Fruit fly (Drosophila melanogaster) whole organism, embryonic: ENCODE measurements around the gene CG6527.
A peak's percentile ranks its signal among the peaks of the same experiment; 100 is the strongest.

Experiments used
- CG10209 ChIP-seq: fragments of 200-800 bp; sonication (Bioruptor generic); optimal IDR thresholded peaks from 3 replicates; lab custom pipeline; 2017; ENCODE audit warnings: missing biosample characterization, mild to moderate bottlenecking, missing genetic modification characterization, missing genetic modification reagents
- CG10543 ChIP-seq: fragments of 200-800 bp; sonication (Bioruptor generic); optimal IDR thresholded peaks from 3 replicates; lab custom pipeline; 2017; ENCODE audit warnings: missing biosample characterization, mild to moderate bottlenecking, missing genetic modification characterization, moderate library complexity
- CG11560 ChIP-seq: fragments of 200-800 bp; sonication (Bioruptor generic); IDR thresholded peaks from 3 replicates; pipeline ENCODE4 v1.3.6; 2022; ENCODE audit warnings: missing biosample characterization, missing genetic modification characterization
- CG14050 ChIP-seq: fragments of 200-800 bp; sonication (Bioruptor generic); IDR thresholded peaks from 3 replicates; pipeline ENCODE4 v1.3.6; 2022; ENCODE audit warnings: missing biosample characterization, missing genetic modification characterization
- CG15514 ChIP-seq: fragments of 200-800 bp; sonication (Bioruptor generic); optimal IDR thresholded peaks from 3 replicates; lab custom pipeline; 2017; ENCODE audit warnings: missing biosample characterization, missing genetic modification characterization, mild to moderate bottlenecking, moderate library complexity, missing genetic modification reagents
- CG1603 ChIP-seq: fragments of 200-800 bp; sonication (Bioruptor generic); optimal IDR thresholded peaks from 2 replicates; lab custom pipeline; 2019; ENCODE audit warnings: missing biosample characterization, mild to moderate bottlenecking, missing genetic modification characterization, moderate library complexity
- CG18619 ChIP-seq: fragments of 200-800 bp; sonication (Bioruptor generic); optimal IDR thresholded peaks from 3 replicates; lab custom pipeline; 2017; ENCODE audit warnings: missing biosample characterization, mild to moderate bottlenecking, missing genetic modification characterization
- CG5953 ChIP-seq: fragments of 200-800 bp; sonication (Bioruptor generic); IDR thresholded peaks from 2 replicates; pipeline ENCODE4 v1.3.6; 2022; ENCODE audit warnings: missing biosample characterization, missing genetic modification characterization
- CG6791 ChIP-seq: fragments of 200-800 bp; sonication (Bioruptor generic); IDR thresholded peaks from 3 replicates; pipeline ENCODE4 v1.3.6; 2022; ENCODE audit warnings: missing biosample characterization, missing genetic modification characterization; ENCODE audit not compliant: partially characterized antibody
- CG7556 ChIP-seq: fragments of 200-800 bp; sonication (Bioruptor generic); optimal IDR thresholded peaks from 2 replicates; lab custom pipeline; 2017; ENCODE audit warnings: missing biosample characterization, mild to moderate bottlenecking, missing genetic modification characterization
- CG9817 ChIP-seq: fragments of 200-800 bp; sonication (Bioruptor generic); optimal IDR thresholded peaks from 2 replicates; lab custom pipeline; 2018; ENCODE audit warnings: missing biosample characterization, mild to moderate bottlenecking, missing genetic modification characterization, moderate library complexity
- CG9876 ChIP-seq: fragments of 200-800 bp; sonication (Bioruptor generic); optimal IDR thresholded peaks from 2 replicates; lab custom pipeline; 2016; ENCODE audit warnings: missing biosample characterization, missing genetic modification characterization
- D19B ChIP-seq: fragments of 200-800 bp; sonication (Bioruptor generic); optimal IDR thresholded peaks from 2 replicates; lab custom pipeline; 2017; ENCODE audit warnings: missing biosample characterization, mild to moderate bottlenecking, missing genetic modification characterization
- Dek ChIP-seq: fragments of 200-800 bp; sonication (Bioruptor generic); optimal IDR thresholded peaks from 3 replicates; lab custom pipeline; 2019; ENCODE audit warnings: missing biosample characterization, mild to moderate bottlenecking, missing genetic modification characterization, moderate library complexity
- Dfd ChIP-seq, 2 experiments: fragments of >200 bp; optimal IDR thresholded peaks; 2 replicates each; lab custom pipeline; 2017; ENCODE audit warnings: missing biosample characterization in 2 of 2, missing genetic modification characterization in 2 of 2
- ERR ChIP-seq: fragments of 200-800 bp; sonication (Bioruptor generic); optimal IDR thresholded peaks from 2 replicates; lab custom pipeline; 2016; ENCODE audit warnings: missing biosample characterization, missing genetic modification characterization
- H2.0 ChIP-seq: fragments of 200-800 bp; sonication (Bioruptor generic); IDR thresholded peaks from 2 replicates; pipeline ENCODE4 v1.3.6; 2022; ENCODE audit warnings: missing biosample characterization, missing genetic modification characterization
- HLH3B ChIP-seq: fragments of 200-800 bp; sonication (Bioruptor generic); IDR thresholded peaks from 2 replicates; pipeline ENCODE4 v1.3.6; 2022; ENCODE audit warnings: missing biosample characterization, missing genetic modification characterization
- Hand ChIP-seq: fragments of 200-800 bp; sonication (Bioruptor generic); optimal IDR thresholded peaks from 2 replicates; lab custom pipeline; 2017; ENCODE audit warnings: mild to moderate bottlenecking, missing biosample characterization, missing genetic modification reagents, missing genetic modification characterization
- Kr ChIP-seq: fragments of 200-800 bp; sonication (Bioruptor generic); optimal IDR thresholded peaks from 2 replicates; lab custom pipeline; 2017; ENCODE audit warnings: missing biosample characterization, mild to moderate bottlenecking, missing genetic modification characterization
- Lhr ChIP-seq: fragments of 200-800 bp; sonication (Bioruptor generic); optimal IDR thresholded peaks from 3 replicates; lab custom pipeline; 2017; ENCODE audit warnings: mild to moderate bottlenecking, missing biosample characterization, missing genetic modification reagents, missing genetic modification characterization
- Lpt ChIP-seq: fragments of >200 bp; optimal IDR thresholded peaks from 2 replicates; lab custom pipeline; 2018; ENCODE audit warnings: missing biosample characterization, missing genetic modification characterization
- MBD-R2 ChIP-seq: fragments of 200-800 bp; sonication (Bioruptor generic); IDR thresholded peaks from 2 replicates; pipeline ENCODE4 v1.3.6; 2022; ENCODE audit warnings: missing biosample characterization, missing genetic modification characterization
- Nf-YA ChIP-seq: fragments of 200-800 bp; sonication (Bioruptor generic); IDR thresholded peaks from 2 replicates; pipeline ENCODE4 v1.3.6; 2022; ENCODE audit warnings: missing biosample characterization, missing genetic modification characterization
- Pdp1 ChIP-seq, 2 experiments: fragments of 200-800 bp; sonication (Bioruptor generic); optimal IDR thresholded peaks; 3 replicates each; lab custom pipeline; 2016; ENCODE audit warnings: missing biosample characterization in 2 of 2, missing genetic modification characterization in 2 of 2, mild to moderate bottlenecking in 1 of 2, moderate library complexity in 1 of 2
- Usf ChIP-seq: fragments of 200-800 bp; sonication (Bioruptor generic); optimal IDR thresholded peaks from 2 replicates; lab custom pipeline; 2017; ENCODE audit warnings: missing genotype, missing biosample characterization, missing genetic modification characterization
- dmrt99B ChIP-seq: fragments of 200-800 bp; sonication (Bioruptor generic); optimal IDR thresholded peaks from 2 replicates; lab custom pipeline; 2018; ENCODE audit warnings: missing biosample characterization, mild to moderate bottlenecking, missing genetic modification characterization, moderate library complexity
- fd102C ChIP-seq: fragments of 200-800 bp; sonication (Bioruptor generic); optimal IDR thresholded peaks from 2 replicates; lab custom pipeline; 2018; ENCODE audit warnings: missing biosample characterization, mild to moderate bottlenecking, missing genetic modification characterization, moderate library complexity
- insv ChIP-seq, 2 experiments: fragments of 200-800 bp; sonication (Bioruptor generic); optimal IDR thresholded peaks; 3 replicates each; lab custom pipeline; 2016 to 2018; ENCODE audit warnings: missing biosample characterization in 2 of 2, missing genetic modification characterization in 2 of 2
- kni ChIP-seq: fragments of 200-800 bp; sonication (Bioruptor generic); optimal IDR thresholded peaks from 3 replicates; lab custom pipeline; 2017; ENCODE audit warnings: mild to moderate bottlenecking, missing biosample characterization, missing genetic modification reagents, missing genetic modification characterization
- lab ChIP-seq: fragments of 200-800 bp; sonication (Bioruptor generic); optimal IDR thresholded peaks from 3 replicates; lab custom pipeline; 2017; ENCODE audit warnings: missing biosample characterization, missing genetic modification characterization, mild to moderate bottlenecking, moderate library complexity, missing genetic modification reagents
- nmo ChIP-seq: fragments of 200-800 bp; sonication (Bioruptor generic); optimal IDR thresholded peaks from 2 replicates; lab custom pipeline; 2018; ENCODE audit warnings: missing biosample characterization, mild to moderate bottlenecking, missing genetic modification characterization, moderate library complexity
- odd ChIP-seq: fragments of 200-800 bp; sonication (Bioruptor generic); optimal IDR thresholded peaks from 2 replicates; lab custom pipeline; 2017; ENCODE audit warnings: missing biosample characterization, mild to moderate bottlenecking, missing genetic modification characterization
- pita ChIP-seq: fragments of 200-800 bp; sonication (Bioruptor generic); optimal IDR thresholded peaks from 2 replicates; lab custom pipeline; 2017; ENCODE audit warnings: missing biosample characterization, mild to moderate bottlenecking, missing genetic modification characterization
- sisA ChIP-seq: fragments of 200-800 bp; sonication (Bioruptor generic); IDR thresholded peaks from 2 replicates; pipeline ENCODE4 v1.3.6; 2022; ENCODE audit warnings: missing biosample characterization, missing genetic modification characterization
- stwl ChIP-seq: fragments of 200-800 bp; sonication (Bioruptor generic); optimal IDR thresholded peaks from 3 replicates; lab custom pipeline; 2018; ENCODE audit warnings: missing biosample characterization, mild to moderate bottlenecking, missing genetic modification characterization, moderate library complexity
- sug ChIP-seq: fragments of 200-800 bp; optimal IDR thresholded peaks from 2 replicates; lab custom pipeline; 2019; ENCODE audit warnings: missing biosample characterization, mild to moderate bottlenecking, missing genetic modification characterization, moderate library complexity
- tgo ChIP-seq: fragments of 200-800 bp; sonication (Bioruptor generic); IDR thresholded peaks from 3 replicates; pipeline ENCODE4 v1.3.6; 2022; ENCODE audit warnings: missing biosample characterization, missing genetic modification characterization
- unpg ChIP-seq: fragments of 200-800 bp; sonication (Bioruptor generic); optimal IDR thresholded peaks from 3 replicates; lab custom pipeline; 2018; ENCODE audit warnings: missing biosample characterization, mild to moderate bottlenecking, missing genetic modification characterization, moderate library complexity
- vfl ChIP-seq: fragments of 200-800 bp; sonication (Bioruptor generic); optimal IDR thresholded peaks from 2 replicates; lab custom pipeline; 2016; ENCODE audit warnings: missing biosample characterization, missing genetic modification characterization
- vvl ChIP-seq: fragments of 200-800 bp; sonication (Bioruptor generic); IDR thresholded peaks from 2 replicates; pipeline ENCODE4 v1.3.6; 2022; ENCODE audit warnings: missing biosample characterization, missing genetic modification characterization

The CG6527 gene

dm6 chr3L:10522391-10523214 is 36.3 kb downstream of the CG6527 start (continued):
- TF ChIP-seq H2.0 (GFP tag; lab: Robert Waterston, UW) (peak; percentile 29; the same call in 1 of the 2 replicates), kni (no peak), CG11560 (no peak), CG5953 (no peak), CG9817 (tag; lab: Kevin White, UChicago) (no peak), insv (GFP tag; optimal IDR thresholded peaks at IDR 0.05; lab: Kevin White, UChicago) (no peak), CG15514 (GFP tag; lab: Kevin White, UChicago) (no peak), lab (GFP tag; lab: Kevin White, UChicago) (no peak), HLH3B (GFP tag; lab: Robert Waterston, UW) (no peak), odd (GFP tag; lab: Kevin White, UChicago) (no peak), CG1603 (tag; lab: Kevin White, UChicago) (peak; percentile 18), CG10543 (GFP tag; lab: Kevin White, UChicago) (no peak), Hand (GFP tag; lab: Kevin White, UChicago) (no peak), D19B (no peak), nmo (GFP tag; lab: Kevin White, UChicago) (no peak), pita (GFP tag; lab: Kevin White, UChicago) (no peak), Dek (no peak), fd102C (GFP tag; lab: Kevin White, UChicago) (no peak), CG10209 (GFP tag; lab: Kevin White, UChicago) (no peak), Pdp1 (GFP tag; optimal IDR thresholded peaks at IDR 0.05; lab: Kevin White, UChicago) (peak in 1 of 2 experiments; percentile 52), MBD-R2 (GFP tag; lab: Robert Waterston, UW) (no peak), Lpt (GFP tag; lab: Kevin White, UChicago) (no peak), vfl (GFP tag; lab: Kevin White, UChicago) (no peak), stwl (tag; lab: Kevin White, UChicago) (no peak), Nf-YA (GFP tag; lab: Robert Waterston, UW) (no peak), tgo (GFP tag; lab: Robert Waterston, UW) (peak; percentile 40; the same call in 2 of the 3 replicates), CG9876 (GFP tag; lab: Kevin White, UChicago) (no peak), unpg (GFP tag; lab: Kevin White, UChicago) (peak; percentile 22), CG14050 (GFP tag; lab: Robert Waterston, UW) (peak; percentile 10; the same call in 1 of the 3 replicates), CG6791 (GFP tag; lab: Robert Waterston, UW) (no peak), Kr (GFP tag; lab: Kevin White, UChicago) (no peak), Lhr (no peak), Dfd (GFP tag; optimal IDR thresholded peaks at IDR 0.05; lab: Kevin White, UChicago) (no peak), CG18619 (GFP tag; lab: Kevin White, UChicago) (no peak), ERR (GFP tag; lab: Kevin White, UChicago) (no peak), Usf (no peak), sug (tag; lab: Kevin White, UChicago) (no peak), CG7556 (GFP tag; lab: Kevin White, UChicago) (no peak), dmrt99B (tag; lab: Kevin White, UChicago) (peak; percentile 12), vvl (peak; percentile 23; the same call in 1 of the 2 replicates), sisA (no peak)
